Fruit fly (Drosophila melanogaster) whole organism, pupa: Measurements from ENCODE around the gene CG14269.

Source experiments
- CG12605 ChIP-seq: fragments of 200-800 bp; sonication (Bioruptor generic); IDR thresholded peaks from 2 replicates; pipeline ENCODE4 v1.3.6; 2022; ENCODE audit warnings: missing biosample characterization, missing genetic modification characterization
- CG14655 ChIP-seq: fragments of 200-800 bp; sonication (Bioruptor generic); optimal IDR thresholded peaks from 3 replicates; lab custom pipeline; 2017; ENCODE audit warnings: mild to moderate bottlenecking, missing biosample characterization, missing genetic modification reagents, missing genetic modification characterization
- CG17806 ChIP-seq: fragments of 200-800 bp; sonication (Bioruptor generic); optimal IDR thresholded peaks from 2 replicates; lab custom pipeline; 2018; ENCODE audit warnings: missing biosample characterization, mild to moderate bottlenecking, missing genetic modification characterization, moderate library complexity
- CG4496 ChIP-seq: fragments of 200-800 bp; sonication (Bioruptor generic); IDR thresholded peaks from 3 replicates; pipeline ENCODE4 v1.3.6; 2022; ENCODE audit warnings: missing biosample characterization, missing genetic modification characterization
- EcR ChIP-seq: fragments of 200-800 bp; sonication (Bioruptor generic); optimal IDR thresholded peaks from 3 replicates; lab custom pipeline; 2019; ENCODE audit warnings: missing biosample characterization, missing genetic modification characterization, mild to moderate bottlenecking, moderate library complexity, missing genetic modification reagents
- Pif1A ChIP-seq: fragments of 200-800 bp; sonication (Bioruptor generic); optimal IDR thresholded peaks from 3 replicates; lab custom pipeline; 2016; ENCODE audit warnings: missing biosample characterization, missing genetic modification characterization
- Pif1B ChIP-seq: fragments of 200-800 bp; sonication (Bioruptor generic); optimal IDR thresholded peaks from 3 replicates; lab custom pipeline; 2016; ENCODE audit warnings: missing biosample characterization, missing genetic modification characterization
- Snoo ChIP-seq: fragments of 200-800 bp; sonication (Bioruptor generic); optimal IDR thresholded peaks from 3 replicates; lab custom pipeline; 2017; ENCODE audit warnings: missing biosample characterization, mild to moderate bottlenecking, missing genetic modification characterization, inconsistent platforms

DNA sequence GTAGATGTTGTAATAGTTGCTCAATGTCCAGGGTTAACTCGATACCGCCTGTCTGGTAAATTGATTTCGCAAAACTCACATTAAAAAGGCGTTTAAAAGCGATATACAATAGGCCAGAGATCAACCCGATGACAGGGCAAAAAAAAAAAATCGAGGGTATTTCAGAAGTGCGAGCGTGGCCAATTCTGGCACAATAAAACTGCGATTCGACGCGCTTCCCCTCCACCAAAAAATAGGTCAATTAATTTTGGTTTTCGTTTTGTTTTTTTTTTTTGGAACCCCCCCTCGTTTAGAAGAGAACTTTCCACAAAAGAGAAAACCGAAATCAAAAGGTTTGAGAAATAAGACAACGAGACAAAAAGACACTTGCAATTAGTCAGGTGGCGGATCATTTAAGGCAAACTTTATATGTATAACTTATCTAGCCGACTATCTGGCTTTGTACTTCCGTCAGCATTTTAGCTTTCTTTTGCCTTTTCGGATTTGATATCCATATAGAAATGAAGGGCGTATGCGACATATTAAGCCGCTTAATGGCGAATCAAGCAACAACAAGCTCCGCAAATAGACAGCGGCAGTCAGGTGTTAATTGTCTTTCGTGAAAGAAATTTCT, 35.0 kb upstream of the CG14269 start:
- no peak for TF ChIP-seq Snoo (tag; lab: Kevin White, UChicago)
- no peak for TF ChIP-seq CG12605
- no peak for TF ChIP-seq CG4496 (GFP tag; lab: Robert Waterston, UW)
- TF ChIP-seq CG14655 (GFP tag; lab: Kevin White, UChicago) = no peak
- no peak for TF ChIP-seq EcR (GFP tag; lab: Kevin White, UChicago)
- no peak for TF ChIP-seq Pif1A (GFP tag; lab: Kevin White, UChicago)
- TF ChIP-seq CG17806 (tag; lab: Kevin White, UChicago) = no peak
- no peak for TF ChIP-seq Pif1B
